Fruit fly (Drosophila melanogaster) whole organism, embryonic: ENCODE results near the gene PAN3.
A peak's percentile ranks its signal among the peaks of the same experiment; 100 is the strongest.

ENCODE experiments used
- Bdp1 ChIP-seq: fragments of 200-800 bp; sonication (Bioruptor generic); optimal IDR thresholded peaks from 3 replicates; lab custom pipeline; 2016; ENCODE audit warnings: missing biosample characterization, missing genetic modification characterization
- CG10565 ChIP-seq: fragments of 200-800 bp; sonication (Bioruptor generic); optimal IDR thresholded peaks from 3 replicates; lab custom pipeline; 2016; ENCODE audit warnings: missing biosample characterization, mild to moderate bottlenecking, missing genetic modification characterization
- CG10959 ChIP-seq: fragments of 200-800 bp; sonication (Bioruptor generic); IDR thresholded peaks from 2 replicates; pipeline ENCODE4 v1.3.6; 2022; ENCODE audit warnings: missing biosample characterization, missing genetic modification characterization
- CG13894 ChIP-seq: fragments of 200-800 bp; sonication (Bioruptor generic); optimal IDR thresholded peaks from 3 replicates; lab custom pipeline; 2018; ENCODE audit warnings: missing biosample characterization, mild to moderate bottlenecking, missing genetic modification characterization, moderate library complexity
- CG17186 ChIP-seq: fragments of 200-800 bp; sonication (Bioruptor generic); optimal IDR thresholded peaks from 3 replicates; lab custom pipeline; 2017; ENCODE audit warnings: missing biosample characterization, missing genetic modification reagents, missing genetic modification characterization
- CG17568 ChIP-seq: fragments of 200-800 bp; sonication (Bioruptor generic); optimal IDR thresholded peaks from 2 replicates; lab custom pipeline; 2018; ENCODE audit warnings: missing biosample characterization, mild to moderate bottlenecking, missing genetic modification characterization, moderate library complexity
- CG1792 ChIP-seq: fragments of 200-800 bp; sonication (Bioruptor generic); optimal IDR thresholded peaks from 2 replicates; lab custom pipeline; 2016; ENCODE audit warnings: missing biosample characterization, missing genetic modification characterization
- CG2678 ChIP-seq: fragments of 200-800 bp; sonication (Bioruptor generic); optimal IDR thresholded peaks from 3 replicates; lab custom pipeline; 2019; ENCODE audit warnings: missing biosample characterization, mild to moderate bottlenecking, missing genetic modification characterization, moderate library complexity
- CG2889 ChIP-seq: fragments of 200-800 bp; sonication (Bioruptor generic); IDR thresholded peaks from 3 replicates; pipeline ENCODE4 v1.3.6; 2022; ENCODE audit warnings: missing biosample characterization, missing genetic modification characterization
- CG3281 ChIP-seq: fragments of 200-800 bp; sonication (Bioruptor generic); optimal IDR thresholded peaks from 3 replicates; lab custom pipeline; 2017; ENCODE audit warnings: missing biosample characterization, mild to moderate bottlenecking, missing genetic modification characterization
- CG33213 ChIP-seq: fragments of 200-800 bp; sonication (Bioruptor generic); optimal IDR thresholded peaks from 3 replicates; lab custom pipeline; 2016; ENCODE audit warnings: missing biosample characterization, missing genetic modification characterization
- CG34224 ChIP-seq: fragments of 200-800 bp; sonication (Bioruptor generic); IDR thresholded peaks from 3 replicates; pipeline ENCODE4 v1.3.6; 2022; ENCODE audit warnings: missing biosample characterization, missing genetic modification characterization; ENCODE audit not compliant: partially characterized antibody
- CG3726 ChIP-seq: fragments of 200-800 bp; sonication (Bioruptor generic); IDR thresholded peaks from 3 replicates; pipeline ENCODE4, ENCODE4 v1.3.6; 2022; ENCODE audit warnings: missing biosample characterization, missing genetic modification characterization
- CG3847 ChIP-seq: fragments of 200-800 bp; sonication (Bioruptor generic); IDR thresholded peaks from 2 replicates; pipeline ENCODE4 v1.3.6; 2022; ENCODE audit warnings: missing biosample characterization, missing genetic modification characterization
- CG43689 ChIP-seq: fragments of 200-800 bp; sonication (Bioruptor generic); IDR thresholded peaks from 2 replicates; pipeline ENCODE4 v1.3.6; 2022; ENCODE audit warnings: missing biosample characterization, missing genetic modification characterization
- CG5180 ChIP-seq: fragments of 200-800 bp; sonication (Bioruptor generic); optimal IDR thresholded peaks from 3 replicates; lab custom pipeline; 2017; ENCODE audit warnings: missing biosample characterization, missing genetic modification characterization, mild to moderate bottlenecking, moderate library complexity, missing genetic modification reagents
- CG6791 ChIP-seq: fragments of 200-800 bp; sonication (Bioruptor generic); IDR thresholded peaks from 3 replicates; pipeline ENCODE4 v1.3.6; 2022; ENCODE audit warnings: missing biosample characterization, missing genetic modification characterization; ENCODE audit not compliant: partially characterized antibody
- CG7556 ChIP-seq: fragments of 200-800 bp; sonication (Bioruptor generic); optimal IDR thresholded peaks from 2 replicates; lab custom pipeline; 2017; ENCODE audit warnings: missing biosample characterization, mild to moderate bottlenecking, missing genetic modification characterization
- CkIIα-i1 ChIP-seq: fragments of 200-800 bp; sonication (Bioruptor generic); IDR thresholded peaks from 2 replicates; pipeline ENCODE4 v1.3.6; 2022; ENCODE audit warnings: missing biosample characterization, missing genetic modification characterization
- Doc3 ChIP-seq: fragments of 200-800 bp; sonication (Bioruptor generic); IDR thresholded peaks from 3 replicates; pipeline ENCODE4 v1.3.6; 2022; ENCODE audit warnings: missing biosample characterization, missing genetic modification characterization; ENCODE audit not compliant: partially characterized antibody
- Drgx ChIP-seq: fragments of 200-800 bp; sonication (Bioruptor generic); IDR thresholded peaks from 2 replicates; pipeline ENCODE4 v1.3.6; 2022; ENCODE audit warnings: missing biosample characterization, missing genetic modification characterization
- E2f2 ChIP-seq: fragments of 200-800 bp; sonication (Bioruptor generic); IDR thresholded peaks from 2 replicates; pipeline ENCODE4 v1.3.6; 2022; ENCODE audit warnings: missing biosample characterization, missing genetic modification characterization
- Lhr ChIP-seq: fragments of 200-800 bp; sonication (Bioruptor generic); optimal IDR thresholded peaks from 3 replicates; lab custom pipeline; 2017; ENCODE audit warnings: mild to moderate bottlenecking, missing biosample characterization, missing genetic modification reagents, missing genetic modification characterization
- MESR4 ChIP-seq: fragments of 200-800 bp; sonication (Bioruptor generic); optimal IDR thresholded peaks from 2 replicates; lab custom pipeline; 2018; ENCODE audit warnings: missing biosample characterization, mild to moderate bottlenecking, missing genetic modification characterization, moderate library complexity
- NFAT ChIP-seq: fragments of 200-800 bp; sonication (Bioruptor generic); IDR thresholded peaks from 2 replicates; pipeline ENCODE4 v1.3.6; 2022; ENCODE audit warnings: missing biosample characterization, missing genetic modification characterization
- NK7.1 ChIP-seq: fragments of 200-800 bp; sonication (Bioruptor generic); optimal IDR thresholded peaks from 3 replicates; lab custom pipeline; 2016; ENCODE audit warnings: missing biosample characterization, missing genetic modification characterization
- TFAM ChIP-seq: fragments of 200-800 bp; sonication (Bioruptor generic); optimal IDR thresholded peaks from 2 replicates; lab custom pipeline; 2017; ENCODE audit warnings: missing biosample characterization, missing genetic modification characterization, inconsistent platforms
- bbx ChIP-seq: fragments of 200-800 bp; sonication (Bioruptor generic); IDR thresholded peaks from 2 replicates; pipeline ENCODE4 v1.3.6; 2022; ENCODE audit warnings: missing biosample characterization, missing genetic modification characterization; ENCODE audit not compliant: partially characterized antibody
- cad ChIP-seq: fragments of >200 bp; optimal IDR thresholded peaks from 2 replicates; lab custom pipeline; 2017; ENCODE audit warnings: missing biosample characterization, missing genetic modification characterization
- cas ChIP-seq: fragments of 200-800 bp; sonication (Bioruptor generic); IDR thresholded peaks from 2 replicates; pipeline ENCODE4 v1.3.6; 2022; ENCODE audit warnings: missing biosample characterization, missing genetic modification characterization
- chm ChIP-seq: fragments of 200-800 bp; sonication (Bioruptor generic); IDR thresholded peaks from 2 replicates; pipeline ENCODE4 v1.3.6; 2022; ENCODE audit warnings: missing biosample characterization, missing genetic modification characterization
- ci ChIP-seq: fragments of 200-800 bp; sonication (Bioruptor generic); IDR thresholded peaks from 3 replicates; pipeline ENCODE4 v1.3.6; 2022; ENCODE audit warnings: missing biosample characterization, missing genetic modification characterization
- en ChIP-seq: fragments of 200-800 bp; sonication (Bioruptor generic); optimal IDR thresholded peaks from 2 replicates; lab custom pipeline; 2016; ENCODE audit warnings: missing biosample characterization, missing genetic modification characterization
- exex ChIP-seq: fragments of 200-800 bp; sonication (Bioruptor generic); optimal IDR thresholded peaks from 4 replicates; lab custom pipeline; 2018; ENCODE audit warnings: missing biosample characterization, mild to moderate bottlenecking, missing genetic modification characterization, moderate library complexity
- fu2 ChIP-seq: fragments of 200-800 bp; sonication (Bioruptor generic); optimal IDR thresholded peaks from 2 replicates; lab custom pipeline; 2016; ENCODE audit warnings: missing biosample characterization, missing genetic modification characterization
- grau ChIP-seq: fragments of 200-800 bp; optimal IDR thresholded peaks from 3 replicates; lab custom pipeline; 2019; ENCODE audit warnings: missing biosample characterization, mild to moderate bottlenecking, missing genetic modification characterization, moderate library complexity
- ham ChIP-seq: fragments of 200-800 bp; sonication (Bioruptor generic); IDR thresholded peaks from 2 replicates; pipeline ENCODE4 v1.3.6; 2022; ENCODE audit warnings: missing biosample characterization, missing genetic modification characterization
- hb ChIP-seq: fragments of 200-800 bp; sonication (Bioruptor generic); IDR thresholded peaks from 3 replicates; pipeline ENCODE4 v1.3.6; 2022; ENCODE audit warnings: missing biosample characterization, missing genetic modification characterization; ENCODE audit not compliant: partially characterized antibody
- knrl ChIP-seq: fragments of 200-800 bp; sonication (Bioruptor generic); IDR thresholded peaks from 3 replicates; pipeline ENCODE4 v1.3.6; 2022; ENCODE audit warnings: missing biosample characterization, missing genetic modification characterization; ENCODE audit not compliant: partially characterized antibody
- lilli ChIP-seq: fragments of 200-800 bp; sonication (Bioruptor generic); optimal IDR thresholded peaks from 3 replicates; lab custom pipeline; 2016; ENCODE audit warnings: missing biosample characterization, missing genetic modification characterization
- mam ChIP-seq: fragments of 200-800 bp; sonication (Bioruptor generic); optimal IDR thresholded peaks from 3 replicates; lab custom pipeline; 2016; ENCODE audit warnings: missing biosample characterization, missing genetic modification characterization
- mirr ChIP-seq: fragments of 200-800 bp; sonication (Bioruptor generic); optimal IDR thresholded peaks from 3 replicates; lab custom pipeline; 2018; ENCODE audit warnings: missing biosample characterization, mild to moderate bottlenecking, missing genetic modification characterization
- mld ChIP-seq: fragments of 200-800 bp; sonication (Bioruptor generic); IDR thresholded peaks from 3 replicates; pipeline ENCODE4 v1.3.6; 2022; ENCODE audit warnings: missing biosample characterization, missing genetic modification characterization; ENCODE audit not compliant: partially characterized antibody
- p53 ChIP-seq: fragments of 200-800 bp; sonication (Bioruptor generic); optimal IDR thresholded peaks from 2 replicates; lab custom pipeline; 2016; ENCODE audit warnings: missing biosample characterization, missing genetic modification characterization
- peb ChIP-seq: fragments of 200-800 bp; sonication (Bioruptor generic); IDR thresholded peaks from 2 replicates; pipeline ENCODE4 v1.3.6; 2022; ENCODE audit warnings: missing biosample characterization, missing genetic modification characterization
- pho ChIP-seq: fragments of 200-800 bp; sonication (Bioruptor generic); optimal IDR thresholded peaks from 2 replicates; lab custom pipeline; 2016; ENCODE audit warnings: missing biosample characterization, missing genetic modification characterization
- run ChIP-seq: fragments of 200-800 bp; sonication (Bioruptor generic); optimal IDR thresholded peaks from 3 replicates; lab custom pipeline; 2018; ENCODE audit warnings: missing biosample characterization, mild to moderate bottlenecking, missing genetic modification characterization
- sna ChIP-seq: fragments of 200-800 bp; sonication (Bioruptor generic); IDR thresholded peaks from 2 replicates; pipeline ENCODE4 v1.3.6; 2022; ENCODE audit warnings: missing biosample characterization, missing genetic modification characterization; ENCODE audit not compliant: partially characterized antibody
- usp ChIP-seq: fragments of >200 bp; optimal IDR thresholded peaks from 2 replicates; lab custom pipeline; 2017; ENCODE audit warnings: missing biosample characterization, missing genetic modification characterization

PAN3 gene

DNA sequence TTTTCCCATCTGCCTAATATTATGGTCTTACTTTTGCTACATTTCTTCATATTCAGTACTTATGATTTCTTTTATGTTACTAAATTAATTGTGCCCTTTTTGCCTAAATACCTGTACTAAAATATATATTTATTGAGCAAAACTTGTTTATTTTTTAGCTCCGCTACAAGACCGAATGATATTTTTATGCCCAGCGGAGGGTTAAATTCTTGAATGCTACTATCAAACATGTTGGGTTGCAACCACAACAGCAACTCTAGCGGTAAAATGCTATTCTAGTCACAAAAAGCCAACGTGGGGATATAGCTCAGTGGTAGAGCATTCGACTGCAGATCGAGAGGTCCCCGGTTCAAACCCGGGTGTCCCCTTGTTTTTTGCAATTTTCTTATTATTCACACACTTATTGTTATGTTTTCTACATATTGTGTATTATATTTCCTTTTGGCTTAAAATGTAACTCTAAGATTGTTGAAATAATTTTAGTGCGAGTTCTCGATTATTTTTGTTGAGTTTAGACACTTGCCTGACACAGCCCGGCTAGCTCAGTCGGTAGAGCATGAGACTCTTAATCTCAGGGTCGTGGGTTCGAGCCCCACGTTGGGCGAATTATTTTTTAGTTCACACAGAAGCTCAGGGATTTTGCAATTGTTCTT, 25.3 kb downstream of the PAN3 start (continued):
- TF ChIP-seq exex (tag; lab: Kevin White, UChicago) (no peak), CG5180 (peak; percentile 99), chm (GFP tag; lab: Robert Waterston, UW) (peak; percentile 53), CG17568 (GFP tag; lab: Kevin White, UChicago) (no peak), Doc3 (GFP tag; lab: Robert Waterston, UW) (peak; percentile 39; the same call in 1 of the 3 replicates), cas (0 out of 2 replicates have a peak, but pooled peaks have one; percentile 6), MESR4 (GFP tag; lab: Kevin White, UChicago) (no peak), CG10959 (GFP tag; lab: Robert Waterston, UW) (peak; percentile 87), E2f2 (GFP tag; lab: Robert Waterston, UW) (peak; percentile 20; the same call in 1 of the 2 replicates), mirr (no peak), Drgx (GFP tag; lab: Robert Waterston, UW) (0 out of 2 replicates have a peak, but pooled peaks have one; percentile 5), usp (GFP tag; lab: Kevin White, UChicago) (no peak), CG3281 (GFP tag; lab: Kevin White, UChicago) (peak; percentile 27), pho (peak; percentile 11), p53 (GFP tag; lab: Kevin White, UChicago) (no peak), en (GFP tag; lab: Kevin White, UChicago) (peak; percentile 5), hb (GFP tag; lab: Robert Waterston, UW) (peak; percentile 87), CG2678 (peak; percentile 53), CG3726 (no peak), lilli (GFP tag; lab: Kevin White, UChicago) (peak; percentile 49), CG10565 (GFP tag; lab: Kevin White, UChicago) (no peak), mld (peak; percentile 95), fu2 (GFP tag; lab: Kevin White, UChicago) (no peak), run (tag; lab: Kevin White, UChicago) (no peak), CG7556 (GFP tag; lab: Kevin White, UChicago) (peak; percentile 24), CG6791 (GFP tag; lab: Robert Waterston, UW) (peak; percentile 95), Bdp1 (GFP tag; lab: Kevin White, UChicago) (peak; percentile 99), mam (peak; percentile 9), CG34224 (GFP tag; lab: Robert Waterston, UW) (peak; percentile 74), TFAM (GFP tag; lab: Kevin White, UChicago) (no peak), CG13894 (peak; percentile 40), CG33213 (GFP tag; lab: Kevin White, UChicago) (no peak), cad (no peak), Lhr (GFP tag; lab: Kevin White, UChicago) (no peak), CG3847 (GFP tag; lab: Robert Waterston, UW) (0 out of 2 replicates have a peak, but pooled peaks have one; percentile 7), NFAT (GFP tag; lab: Robert Waterston, UW) (peak; percentile 40; the same call in 1 of the 2 replicates), CG17186 (GFP tag; lab: Kevin White, UChicago) (no peak), bbx (GFP tag; lab: Robert Waterston, UW) (peak; percentile 91), sna (peak; percentile 72), CG43689 (GFP tag; lab: Robert Waterston, UW) (no peak), ci (GFP tag; lab: Robert Waterston, UW) (peak; percentile 45; the same call in 1 of the 3 replicates), CkIIα-i1 (GFP tag; lab: Robert Waterston, UW) (no peak), CG1792 (no peak), knrl (GFP tag; lab: Robert Waterston, UW) (peak; percentile 74), CG2889 (peak; percentile 45; the same call in 1 of the 3 replicates), grau (tag; lab: Kevin White, UChicago) (peak; percentile 40), ham (GFP tag; lab: Robert Waterston, UW) (no peak), peb (no peak), NK7.1 (no peak)
